Worm (Caenorhabditis elegans) whole organism, L4 larva: ENCODE results near the gene T27A8.2.
A peak's percentile ranks its signal among the peaks of the same experiment; 100 is the strongest.
"Not testable (repeated sequence)": the region's sequence is repeated elsewhere in the genome, so short reads cannot be mapped to it uniquely, and the experiment has no call there.

Experiments used
- F49E8.2 ChIP-seq: sonication (generic microtip); optimal IDR thresholded peaks from 2 replicates; lab custom pipeline; 2016; ENCODE audit warnings: missing compliant biosample characterization, mild to moderate bottlenecking, missing genetic modification characterization, borderline replicate concordance
- T20F7.1 ChIP-seq: fragments of 200-800 bp; sonication (Bioruptor generic); optimal IDR thresholded peaks from 2 replicates; lab custom pipeline; 2018; ENCODE audit warnings: mild to moderate bottlenecking, missing genetic modification characterization, missing compliant biosample characterization
- T26A8.4 ChIP-seq: fragments of 200-800 bp; sonication (Bioruptor generic); IDR thresholded peaks from 2 replicates; pipeline ENCODE4 v1.3.6; 2022; ENCODE audit warnings: missing genetic modification characterization, missing compliant biosample characterization
- Y105C5A.15 ChIP-seq: fragments of 200-800 bp; sonication (Bioruptor generic); IDR thresholded peaks from 2 replicates; pipeline ENCODE4 v1.3.6; 2022; ENCODE audit warnings: missing genetic modification characterization, missing compliant biosample characterization
- ama-1 ChIP-seq: fragments of 150-350 bp; optimal IDR thresholded peaks from 2 replicates; lab custom pipeline; 2014; ENCODE audit warnings: inconsistent platforms, mixed read lengths
- arid-1 ChIP-seq: fragments of 200-800 bp; sonication (Bioruptor generic); conservative IDR thresholded peaks from 2 replicates; pipeline ENCODE4 v1.3.6; 2022; ENCODE audit warnings: missing genetic modification reagents, missing genetic modification characterization, missing compliant biosample characterization
- attf-4 ChIP-seq: sonication (generic microtip); optimal IDR thresholded peaks from 3 replicates; lab custom pipeline; 2017; ENCODE audit warnings: missing biosample characterization, missing genetic modification characterization
- ceh-20 ChIP-seq: fragments of 200-800 bp; sonication (Bioruptor generic); IDR thresholded peaks from 2 replicates; pipeline ENCODE4 v1.3.6; 2022; ENCODE audit warnings: missing genetic modification reagents, missing genetic modification characterization, missing compliant biosample characterization
- ceh-28 ChIP-seq: fragments of 150-350 bp; optimal IDR thresholded peaks from 2 replicates; lab custom pipeline; 2014; ENCODE audit warnings: missing biosample characterization, missing genetic modification reagents, missing genetic modification characterization
- ceh-82 ChIP-seq: sonication (generic microtip); optimal IDR thresholded peaks from 2 replicates; lab custom pipeline; 2017; ENCODE audit warnings: missing biosample characterization, missing genetic modification characterization
- ces-1 ChIP-seq: fragments of 150-350 bp; sonication (generic microtip); optimal IDR thresholded peaks from 4 replicates; lab custom pipeline; 2014; ENCODE audit warnings: missing biosample characterization, missing genetic modification reagents, missing genetic modification characterization
- ctbp-1 ChIP-seq: fragments of 200-800 bp; sonication (Bioruptor generic); IDR thresholded peaks from 2 replicates; pipeline ENCODE4 v1.3.6; 2022; ENCODE audit warnings: missing genetic modification reagents, missing genetic modification characterization, missing compliant biosample characterization
- daf-12 ChIP-seq: fragments of 150-350 bp; optimal IDR thresholded peaks from 2 replicates; lab custom pipeline; 2014; ENCODE audit warnings: missing biosample characterization, missing genetic modification reagents, missing genetic modification characterization
- daf-16 ChIP-seq, 3 experiments: sonication (generic microtip); optimal IDR thresholded peaks; 2 replicates each; lab custom pipeline; 2016 to 2017; ENCODE audit warnings: missing genetic modification characterization in 3 of 3, missing genetic modification reagents in 3 of 3, mild to moderate bottlenecking in 2 of 3, missing compliant biosample characterization in 2 of 3, missing biosample characterization in 1 of 3, moderate library complexity in 1 of 3
- daf-19 ChIP-seq: fragments of 200-800 bp; sonication (Bioruptor generic); conservative IDR thresholded peaks from 2 replicates; pipeline ENCODE4 v1.3.6; 2022; ENCODE audit warnings: missing genetic modification characterization, missing compliant biosample characterization
- dmd-9 ChIP-seq: fragments of 200-800 bp; sonication (Bioruptor generic); IDR thresholded peaks from 2 replicates; pipeline ENCODE4 v1.3.6; 2022; ENCODE audit warnings: missing genetic modification reagents, missing genetic modification characterization, missing compliant biosample characterization
- dve-1 ChIP-seq: sonication (generic microtip); optimal IDR thresholded peaks from 2 replicates; lab custom pipeline; 2017; ENCODE audit warnings: antibody characterized with exemption, mild to moderate bottlenecking, missing genetic modification characterization, missing compliant biosample characterization; ENCODE audit not compliant: insufficient read depth
- egl-43 ChIP-seq: fragments of 200-800 bp; sonication (Bioruptor generic); IDR thresholded peaks from 2 replicates; pipeline ENCODE4 v1.3.6; 2022; ENCODE audit warnings: missing genetic modification reagents, missing genetic modification characterization, missing compliant biosample characterization
- fkh-10 ChIP-seq: fragments of 150-350 bp; optimal IDR thresholded peaks from 2 replicates; lab custom pipeline; 2014; ENCODE audit warnings: missing biosample characterization, missing genetic modification reagents, missing genetic modification characterization
- hif-1 ChIP-seq, 2 experiments: sonication (generic microtip); optimal IDR thresholded peaks; 2 replicates each; lab custom pipeline; 2016 to 2017; ENCODE audit warnings: missing compliant biosample characterization in 2 of 2, missing genetic modification characterization in 2 of 2, missing genetic modification reagents in 2 of 2, missing genotype in 2 of 2, mild to moderate bottlenecking in 1 of 2
- hlh-11 ChIP-seq: fragments of 200-800 bp; sonication (Bioruptor generic); optimal IDR thresholded peaks from 2 replicates; lab custom pipeline; 2018; ENCODE audit warnings: mild to moderate bottlenecking, missing genetic modification characterization, missing compliant biosample characterization
- jun-1 ChIP-seq: fragments of 150-350 bp; optimal IDR thresholded peaks from 2 replicates; lab custom pipeline; 2014; ENCODE audit warnings: missing biosample characterization, missing genetic modification reagents, missing genetic modification characterization
- lim-7 ChIP-seq: fragments of 200-800 bp; sonication (Bioruptor generic); IDR thresholded peaks from 2 replicates; pipeline ENCODE4 v1.3.6; 2022; ENCODE audit warnings: missing genetic modification characterization, missing compliant biosample characterization
- lin-13 ChIP-seq: fragments of 150-350 bp; optimal IDR thresholded peaks from 2 replicates; lab custom pipeline; 2014; ENCODE audit warnings: missing biosample characterization, missing genetic modification reagents, missing genetic modification characterization
- lin-29 ChIP-seq: fragments of 200-800 bp; sonication (Bioruptor generic); IDR thresholded peaks from 2 replicates; pipeline ENCODE4 v1.3.6; 2022; ENCODE audit warnings: missing genetic modification reagents, missing genetic modification characterization, missing compliant biosample characterization
- lin-39 ChIP-seq: fragments of 150-350 bp; optimal IDR thresholded peaks from 2 replicates; lab custom pipeline; 2014; ENCODE audit warnings: missing biosample characterization, missing genetic modification reagents, missing genetic modification characterization
- madf-9 ChIP-seq: fragments of 200-800 bp; sonication (Bioruptor generic); conservative IDR thresholded peaks from 2 replicates; pipeline ENCODE4 v1.3.6; 2022; ENCODE audit warnings: missing genetic modification reagents, missing genetic modification characterization, missing compliant biosample characterization
- mdl-1 ChIP-seq, 2 experiments: fragments of 150-350 bp in 1 of 2; sonication (generic microtip) in 1 of 2; optimal IDR thresholded peaks; 2 replicates each; lab custom pipeline; 2014 to 2017; ENCODE audit warnings: missing biosample characterization in 2 of 2, missing genetic modification characterization in 2 of 2
- mdt-29 ChIP-seq: fragments of 200-800 bp; sonication (Bioruptor generic); IDR thresholded peaks from 2 replicates; pipeline ENCODE4 v1.3.6; 2022; ENCODE audit warnings: missing genetic modification reagents, missing genetic modification characterization, missing compliant biosample characterization
- mep-1 ChIP-seq: fragments of 150-350 bp; sonication (generic microtip); optimal IDR thresholded peaks from 3 replicates; lab custom pipeline; 2014; ENCODE audit warnings: missing biosample characterization, missing genetic modification characterization
- mes-2 ChIP-seq: sonication (generic microtip); optimal IDR thresholded peaks from 2 replicates; lab custom pipeline; 2016; ENCODE audit warnings: missing genotype, mild to moderate bottlenecking, missing genetic modification characterization, missing compliant biosample characterization; ENCODE audit not compliant: poor library complexity, severe bottlenecking
- nhr-10 ChIP-seq: fragments of 150-350 bp; optimal IDR thresholded peaks from 2 replicates; lab custom pipeline; 2014; ENCODE audit warnings: missing biosample characterization, missing genetic modification characterization
- nhr-102 ChIP-seq: sonication (generic microtip); optimal IDR thresholded peaks from 2 replicates; lab custom pipeline; 2016; ENCODE audit warnings: mild to moderate bottlenecking, missing genetic modification characterization, moderate library complexity, missing compliant biosample characterization
- nhr-237 ChIP-seq: sonication (generic microtip); optimal IDR thresholded peaks from 2 replicates; lab custom pipeline; 2017; ENCODE audit warnings: missing biosample characterization, missing genetic modification characterization
- sdz-12 ChIP-seq: fragments of 200-800 bp; sonication (Bioruptor generic); optimal IDR thresholded peaks from 2 replicates; lab custom pipeline; 2018; ENCODE audit warnings: mild to moderate bottlenecking, missing genetic modification characterization, missing compliant biosample characterization
- spr-3 ChIP-seq: fragments of 200-800 bp; sonication (Bioruptor generic); optimal IDR thresholded peaks from 2 replicates; lab custom pipeline; 2018; ENCODE audit warnings: mild to moderate bottlenecking, missing genetic modification characterization, missing compliant biosample characterization
- zag-1 ChIP-seq: fragments of 150-350 bp; optimal IDR thresholded peaks from 2 replicates; lab custom pipeline; 2014; ENCODE audit warnings: missing biosample characterization, missing genetic modification characterization
- zfp-2 ChIP-seq: sonication (generic microtip); optimal IDR thresholded peaks from 2 replicates; lab custom pipeline; 2016; ENCODE audit warnings: mild to moderate bottlenecking, missing genetic modification characterization, missing compliant biosample characterization
- zfp-3 ChIP-seq: fragments of 200-800 bp; sonication (Bioruptor generic); conservative IDR thresholded peaks from 2 replicates; pipeline ENCODE4 v1.3.6; 2022; ENCODE audit warnings: missing genetic modification reagents, missing genetic modification characterization, missing compliant biosample characterization
- zip-11 ChIP-seq: fragments of 200-800 bp; sonication (Bioruptor generic); IDR thresholded peaks from 2 replicates; pipeline ENCODE4 v1.3.6; 2022; ENCODE audit warnings: missing genetic modification characterization, missing compliant biosample characterization
- zip-2 ChIP-seq: fragments of 150-350 bp; optimal IDR thresholded peaks from 2 replicates; lab custom pipeline; 2014; ENCODE audit warnings: missing biosample characterization, missing genetic modification characterization
- ztf-11 ChIP-seq: fragments of 150-350 bp; optimal IDR thresholded peaks from 2 replicates; lab custom pipeline; 2014; ENCODE audit warnings: missing biosample characterization, missing genetic modification characterization

The T27A8.2 gene

ce11 chrX:16076470-16076869 is 17.7 kb upstream of the T27A8.2 start, which contains the start of gene C30F2.4 (continued):
- TF ChIP-seq lin-39, result no peak
- TF ChIP-seq, all 104 proteins: peak for 0

ce11 chrX:16072595-16072994 is 13.8 kb upstream of the T27A8.2 start, which contains the start of gene col-187:
col-187 (plus strand) TSS chrX:16072895.
- TF ChIP-seq ceh-82 (tag; lab: Kevin White, UChicago), result no peak
- no peak for TF ChIP-seq fkh-10 (GFP tag; lab: Kevin White, UChicago)
- TF ChIP-seq zip-2 (tag; lab: Kevin White, UChicago), result no peak
- TF ChIP-seq attf-4 (tag; lab: Kevin White, UChicago), result no peak
- TF ChIP-seq ceh-20 (GFP tag; lab: Robert Waterston, UW), result no peak
- TF ChIP-seq dve-1 (tag; lab: Kevin White, UChicago), result no peak
- TF ChIP-seq zag-1 (tag; lab: Kevin White, UChicago), result no peak
- TF ChIP-seq dmd-9, result no peak
- no peak for TF ChIP-seq daf-12 (tag; lab: Kevin White, UChicago)
- no peak for TF ChIP-seq daf-16 (GFP tag; optimal IDR thresholded peaks at IDR 0.05; lab: Kevin White, UChicago)
- TF ChIP-seq daf-16 (tag; optimal IDR thresholded peaks at IDR 0.05; lab: Kevin White, UChicago), result no peak

- TF ChIP-seq madf-9 (GFP tag; lab: Robert Waterston, UW) (no peak), jun-1 (tag; lab: Kevin White, UChicago) (no peak), ama-1 (lab: Kevin White, UChicago) (no peak), ztf-11 (tag; lab: Kevin White, UChicago) (no peak), lim-7 (GFP tag; lab: Robert Waterston, UW) (no peak), lin-29 (no peak), attf-4 (tag; lab: Kevin White, UChicago) (no peak)
These were observed 9.2 kb upstream of the T27A8.2 start for ce11 chrX:16067984-16068383.

- TF ChIP-seq mep-1, nhr-10, nhr-102 (tag; lab: Kevin White, UChicago): not testable (repeated sequence)
These were observed 3.6 kb upstream of the T27A8.2 start, which contains the start of gene T27A8.3 for ce11 chrX:16062385-16062784. T27A8.3 (plus strand) TSS chrX:16062685.

ce11 chrX:16056404-16056803 is 2.3 kb downstream of the T27A8.2 start:
- TF ChIP-seq Y105C5A.15 (no peak; the same call in 1 of the 2 replicates), hlh-11 (tag; lab: Kevin White, UChicago) (peak; percentile 96), attf-4 (tag; lab: Kevin White, UChicago) (peak; percentile 52), jun-1 (tag; lab: Kevin White, UChicago) (peak; percentile 99), ceh-28 (tag; lab: Kevin White, UChicago) (peak; percentile 85), zfp-3 (GFP tag; lab: Robert Waterston, UW) (peak; percentile 97), mes-2 (peak; percentile 96), T20F7.1 (peak; percentile 91), arid-1 (GFP tag; lab: Robert Waterston, UW) (peak; percentile 87), nhr-10 (tag; lab: Kevin White, UChicago) (peak; percentile 99), spr-3 (GFP tag; lab: Kevin White, UChicago) (peak; percentile 93), ctbp-1 (peak; percentile 98), mdt-29 (GFP tag; lab: Robert Waterston, UW) (peak; percentile 93), F49E8.2 (no peak), zip-11 (no peak), daf-16 (GFP tag; optimal IDR thresholded peaks at IDR 0.05; lab: Kevin White, UChicago) (peak; percentile 94 to 99), daf-16 (tag; optimal IDR thresholded peaks at IDR 0.05; lab: Kevin White, UChicago) (peak; percentile 87), lin-13 (GFP tag; lab: Kevin White, UChicago) (peak; percentile 97), mdl-1 (tag; optimal IDR thresholded peaks at IDR 0.05; lab: Kevin White, UChicago) (peak; percentile 91 to 93), egl-43 (GFP tag; lab: Robert Waterston, UW) (peak; percentile 99), T26A8.4 (GFP tag; lab: Robert Waterston, UW) (peak; percentile 99), daf-19 (peak; percentile 98), hif-1 (tag; optimal IDR thresholded peaks at IDR 0.05; lab: Kevin White, UChicago) (peak; percentile 74 to 87), nhr-237 (tag; lab: Kevin White, UChicago) (peak; percentile 93), ces-1 (GFP tag; lab: Kevin White, UChicago) (peak; percentile 93), sdz-12 (GFP tag; lab: Kevin White, UChicago) (peak; percentile 70), zfp-2 (peak; percentile 77)
